Fruit fly (Drosophila melanogaster) ovary, adult (tissue): ENCODE results near the gene CG11889.

Experiments
- CG17801 ChIP-seq: fragments of 200-800 bp; optimal IDR thresholded peaks from 2 replicates; lab custom pipeline; 2019; ENCODE audit warnings: missing biosample characterization, mild to moderate bottlenecking, missing genetic modification characterization, moderate library complexity; ENCODE audit not compliant: partially characterized antibody

CG11889 gene

DNA sequence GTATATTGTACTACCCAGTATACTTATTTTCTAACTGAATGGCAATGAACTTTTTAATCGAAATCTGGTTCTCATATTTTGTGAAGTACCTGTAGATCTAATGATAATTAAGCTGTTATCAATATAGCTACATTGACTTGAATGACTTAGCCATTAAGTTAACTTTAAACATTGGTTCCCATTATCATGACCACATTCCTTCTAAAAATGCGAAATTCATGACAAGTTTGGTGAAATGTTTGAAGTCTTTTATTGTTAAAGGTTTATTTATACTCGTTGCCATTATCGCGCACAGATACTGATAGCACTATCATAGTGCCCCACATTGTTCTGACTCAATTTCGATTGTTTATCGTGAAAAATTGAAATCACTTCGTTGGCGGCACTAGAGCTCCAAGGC lies 50.9 kb downstream of the CG11889 start:
- no peak for TF ChIP-seq CG17801 (GFP tag; lab: Kevin White, UChicago)

DNA sequence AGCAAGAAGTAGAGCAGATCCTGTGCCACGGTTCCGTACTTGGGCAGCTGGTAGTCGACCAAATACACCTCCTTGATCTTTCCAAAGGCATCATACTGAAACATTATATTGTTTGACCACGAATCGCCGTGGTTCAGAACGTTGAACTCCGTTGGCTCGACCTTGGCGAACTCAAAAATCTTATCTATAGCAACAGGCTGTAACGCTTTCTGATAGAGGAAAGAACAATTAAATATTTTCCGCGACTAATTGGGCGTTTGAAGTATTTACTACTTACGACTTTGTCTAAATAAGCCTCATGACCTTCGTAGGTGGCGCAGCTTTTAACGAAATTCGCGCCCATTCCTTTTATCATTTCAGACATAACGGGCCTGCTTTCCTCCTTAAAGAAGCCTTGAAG lies 51.7 kb downstream of the CG11889 start:
- no peak for TF ChIP-seq CG17801 (GFP tag; lab: Kevin White, UChicago)

DNA sequence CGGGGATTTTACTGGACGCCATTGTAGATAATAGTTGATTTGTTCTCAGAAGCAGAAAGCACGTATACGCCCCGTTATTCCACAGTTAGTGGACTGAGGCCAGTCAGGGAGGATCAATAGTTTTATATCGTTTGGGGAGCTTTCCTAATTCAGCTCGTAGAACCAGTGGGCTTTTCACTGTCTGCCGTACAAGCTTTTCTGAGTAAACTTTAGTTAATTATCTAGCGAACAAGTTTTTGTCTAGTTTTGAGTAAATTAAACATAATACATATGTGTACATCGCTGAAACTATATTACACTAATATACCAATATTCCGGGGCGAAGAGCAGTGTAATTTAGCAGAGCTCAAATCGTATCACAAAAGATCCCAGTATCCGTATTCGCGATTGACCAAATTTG lies 52.6 kb downstream of the CG11889 start, which contains the start of gene CG10562:
CG10562 (minus strand) TSS at position 101 of the 400 bp plus-strand sequence.
- TF ChIP-seq CG17801 (GFP tag; lab: Kevin White, UChicago) = no peak
